Fruit fly (Drosophila melanogaster): Measurements from ENCODE around the gene Nup43.

Gene Nup43

DNA sequence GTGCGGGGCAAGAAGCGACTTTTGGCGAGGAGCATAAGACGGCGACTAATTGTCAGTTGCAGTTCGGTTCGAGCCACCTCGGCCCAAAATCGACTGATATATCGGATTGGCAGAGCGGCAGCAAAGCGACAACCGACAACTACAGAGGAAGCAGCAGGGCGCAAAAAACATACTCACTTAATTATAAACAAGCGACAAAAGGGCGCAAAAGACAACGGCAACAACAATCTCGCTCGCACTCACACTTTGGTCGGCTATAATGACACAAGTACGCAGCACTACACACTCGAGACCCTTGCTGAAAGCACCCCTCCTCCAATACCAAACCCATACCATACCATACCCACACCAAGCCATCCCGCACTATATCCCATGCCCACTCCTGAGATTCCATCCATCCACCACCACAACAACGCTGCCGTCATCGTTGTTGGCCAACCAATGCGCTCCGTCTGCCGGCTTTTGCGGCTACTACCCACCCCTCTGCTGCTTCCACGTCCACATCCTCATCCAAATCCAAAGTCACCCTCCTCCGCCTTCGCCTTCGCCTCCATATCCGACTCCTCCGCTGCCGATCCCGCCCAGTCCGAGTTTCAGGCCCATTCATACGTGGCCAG lies 6.4 kb downstream of the Nup43 start, which contains the start of gene gl:
TSS of gene gl (minus strand) at position 51 of the 617 bp plus-strand sequence.
- TF ChIP-seq net (GFP tag; optimal IDR thresholded peaks at IDR 0.05) (no peak), CG3032 (tag; optimal IDR thresholded peaks at IDR 0.05) (no peak), vri (GFP tag; optimal IDR thresholded peaks at IDR 0.05) (no peak), fkh (GFP tag; optimal IDR thresholded peaks at IDR 0.05) (no peak), cyc (GFP tag; optimal IDR thresholded peaks at IDR 0.05) (no peak), CG34406 (GFP tag; optimal IDR thresholded peaks at IDR 0.05) (no peak), CG6163 (GFP tag; IDR thresholded peaks at IDR 0.05) (no peak), topi (GFP tag; optimal IDR thresholded peaks at IDR 0.05) (no peak), Ets21C (GFP tag; optimal IDR thresholded peaks at IDR 0.05) (no peak), OdsH (GFP tag; optimal IDR thresholded peaks at IDR 0.05) (no peak)

DNA sequence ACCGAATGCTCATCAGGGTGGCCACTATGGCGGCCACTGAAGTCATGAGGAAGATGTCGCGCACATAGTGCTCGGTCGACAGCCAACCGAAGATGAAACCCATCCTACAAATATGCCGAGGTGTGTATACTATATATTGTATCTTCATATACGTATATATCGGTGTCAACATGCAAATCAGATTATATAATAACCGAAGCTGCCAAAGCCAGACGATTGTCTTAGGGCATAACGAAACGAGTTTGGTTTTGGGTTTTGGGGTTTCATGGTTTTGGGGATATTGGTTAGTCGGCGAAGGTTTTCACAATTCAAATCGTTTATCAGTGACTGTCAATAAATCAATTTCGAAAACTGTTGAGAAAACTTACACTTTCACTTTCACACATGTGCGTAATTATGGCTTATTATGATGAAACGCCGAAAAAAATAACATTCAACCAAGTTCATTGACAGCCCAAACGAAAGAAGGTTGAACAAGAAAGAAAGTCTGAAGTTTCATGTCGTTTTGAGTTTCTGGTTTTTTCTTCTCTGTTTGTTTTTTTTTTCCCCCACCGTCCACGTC lies 13.9 kb downstream of the Nup43 start:
- no peak for TF ChIP-seq CG6163 (GFP tag; IDR thresholded peaks at IDR 0.05)
- TF ChIP-seq Hr4 (GFP tag; optimal IDR thresholded peaks at IDR 0.05), result no peak
- no peak for TF ChIP-seq net (GFP tag; optimal IDR thresholded peaks at IDR 0.05)
- peak; percentile 28 for TF ChIP-seq Eip78C (GFP tag)
- no peak for TF ChIP-seq CG6276 (GFP tag; optimal IDR thresholded peaks at IDR 0.05)
- no peak for TF ChIP-seq CG1621 (tag; optimal IDR thresholded peaks at IDR 0.05)
- no peak for TF ChIP-seq CG7368 (GFP tag; optimal IDR thresholded peaks at IDR 0.05)
- peak; percentile 73 for TF ChIP-seq Blimp-1 (GFP tag; optimal IDR thresholded peaks at IDR 0.05)

DNA sequence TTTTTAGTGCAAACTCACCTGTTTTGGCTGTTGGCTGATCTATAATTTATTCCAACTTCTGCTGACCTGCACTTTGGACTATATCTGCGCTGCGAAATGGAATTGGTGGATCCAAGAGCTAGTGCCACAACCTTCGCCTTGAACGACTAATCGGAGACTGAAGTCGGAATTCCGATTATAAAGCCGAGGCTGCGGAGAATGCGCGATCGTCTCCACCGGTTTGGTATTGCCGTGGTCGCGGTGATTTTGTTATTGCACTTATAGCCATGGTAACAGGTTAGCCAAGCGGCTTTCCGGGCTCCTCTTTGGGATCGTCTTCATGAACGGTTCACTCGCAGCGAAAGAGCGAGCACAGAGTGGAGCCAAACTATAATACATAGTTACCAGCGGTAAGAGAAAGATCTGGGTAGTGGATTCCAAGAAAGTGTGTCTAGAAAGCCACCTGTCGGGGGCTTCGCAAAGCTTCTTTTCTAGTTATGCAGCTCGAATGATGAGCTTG lies 14.6 kb downstream of the Nup43 start, which contains the start of gene CG7675:
TSS of gene CG7675 (minus strand) at position 165 of the 499 bp plus-strand sequence.
- peak; percentile 73 for TF ChIP-seq CG6854 (GFP tag; optimal IDR thresholded peaks at IDR 0.05)
- no peak for TF ChIP-seq CG6792 (GFP tag; optimal IDR thresholded peaks at IDR 0.05)
- TF ChIP-seq spab (GFP tag; optimal IDR thresholded peaks at IDR 0.05), result peak; percentile 63
- TF ChIP-seq Hr38 (GFP tag; optimal IDR thresholded peaks at IDR 0.05), result no peak
- no peak for TF ChIP-seq fkh (GFP tag; optimal IDR thresholded peaks at IDR 0.05)
- peak; percentile 50 for TF ChIP-seq dsx (GFP tag; optimal IDR thresholded peaks at IDR 0.05; ENCODE audit: poor library complexity, severe bottlenecking)
- peak; percentile 50 for TF ChIP-seq CG16779 (tag; optimal IDR thresholded peaks at IDR 0.05)
- no peak for TF ChIP-seq Hr4 (GFP tag; optimal IDR thresholded peaks at IDR 0.05)
- no peak for TF ChIP-seq cyc (GFP tag; optimal IDR thresholded peaks at IDR 0.05)
- TF ChIP-seq ss (GFP tag; optimal IDR thresholded peaks at IDR 0.05), result peak; percentile 84 to 89
- TF ChIP-seq Hr39 (GFP tag; optimal IDR thresholded peaks at IDR 0.05), result no peak
- peak; percentile 44 for TF ChIP-seq Ets96B (tag; optimal IDR thresholded peaks at IDR 0.05)
- TF ChIP-seq salr (GFP tag; optimal IDR thresholded peaks at IDR 0.05), result peak in 1 of 2 experiments; percentile 12
- peak; percentile 13 for TF ChIP-seq achi (GFP tag; optimal IDR thresholded peaks at IDR 0.05)
- no peak for TF ChIP-seq esn (GFP tag; optimal IDR thresholded peaks at IDR 0.05)
- TF ChIP-seq fd85E (GFP tag; optimal IDR thresholded peaks at IDR 0.05), result no peak
- TF ChIP-seq lz (GFP tag; optimal IDR thresholded peaks at IDR 0.05), result no peak
- TF ChIP-seq CG6808 (GFP tag; optimal IDR thresholded peaks at IDR 0.05), result peak; percentile 76
- TF ChIP-seq CG8119 (GFP tag; IDR thresholded peaks at IDR 0.05), result peak; percentile 48; the same call in 2 of the 3 replicates
- TF ChIP-seq Eip93F (GFP tag; optimal IDR thresholded peaks at IDR 0.05), result no peak
- TF ChIP-seq CG9139 (GFP tag; optimal IDR thresholded peaks at IDR 0.05), result peak; percentile 78
- TF ChIP-seq net (GFP tag; optimal IDR thresholded peaks at IDR 0.05), result peak; percentile 48
- no peak for TF ChIP-seq CG31627 (GFP tag; optimal IDR thresholded peaks at IDR 0.05)
- TF ChIP-seq Sox14 (GFP tag; optimal IDR thresholded peaks at IDR 0.05), result peak; percentile 12
- peak; percentile 47 for TF ChIP-seq CG3919 (GFP tag; optimal IDR thresholded peaks at IDR 0.05)
- TF ChIP-seq CG10669 (GFP tag; optimal IDR thresholded peaks at IDR 0.05), result peak; percentile 22
- peak; percentile 26 for TF ChIP-seq Sox102F (GFP tag; optimal IDR thresholded peaks at IDR 0.05)
- no peak for TF ChIP-seq dac (GFP tag; optimal IDR thresholded peaks at IDR 0.05)
- TF ChIP-seq Met (GFP tag; optimal IDR thresholded peaks at IDR 0.05), result peak; percentile 10
- TF ChIP-seq Lpt (GFP tag; optimal IDR thresholded peaks at IDR 0.05), result peak; percentile 63
- TF ChIP-seq CG11294 (GFP tag; IDR thresholded peaks at IDR 0.05), result no peak
- TF ChIP-seq eg (GFP tag; IDR thresholded peaks at IDR 0.05), result peak; percentile 24; the same call in 1 of the 3 replicates
- TF ChIP-seq CG3032 (tag; optimal IDR thresholded peaks at IDR 0.05), result peak; percentile 18
- TF ChIP-seq Eip75B (GFP tag; optimal IDR thresholded peaks at IDR 0.05), result peak; percentile 52
- peak; percentile 93 for TF ChIP-seq CG1621 (tag; optimal IDR thresholded peaks at IDR 0.05)

All from whole organism, prepupa.